Fruit fly (Drosophila melanogaster): Measurements from ENCODE around the gene Mayo.

The Mayo gene

dm6 chr3R:31059036-31059806, 49.8 kb downstream of the Mayo start (continued):
- TF ChIP-seq oc (tag; optimal IDR thresholded peaks at IDR 0.05) (peak; percentile 82), unpg (GFP tag; optimal IDR thresholded peaks at IDR 0.05) (peak; percentile 85), CG6683 (GFP tag; optimal IDR thresholded peaks at IDR 0.05) (peak; percentile 47), CG12744 (GFP tag; optimal IDR thresholded peaks at IDR 0.05) (no peak), dpn (GFP tag; optimal IDR thresholded peaks at IDR 0.05) (peak in 1 of 2 experiments; percentile 73), CG12236 (GFP tag; optimal IDR thresholded peaks at IDR 0.05) (peak; percentile 18), CG13296 (GFP tag; optimal IDR thresholded peaks at IDR 0.05) (peak; percentile 60), CG14050 (GFP tag; IDR thresholded peaks at IDR 0.05) (peak; percentile 55; the same call in 2 of the 3 replicates), usp (GFP tag; optimal IDR thresholded peaks at IDR 0.05) (no peak), CG3726 (GFP tag; IDR thresholded peaks at IDR 0.05) (peak; percentile 81), CG30431 (GFP tag; optimal IDR thresholded peaks at IDR 0.05) (peak; percentile 67), CG12942 (GFP tag; optimal IDR thresholded peaks at IDR 0.05) (peak; percentile 69), CG13123 (GFP tag; optimal IDR thresholded peaks at IDR 0.05) (peak; percentile 37), CG18764 (GFP tag; optimal IDR thresholded peaks at IDR 0.05) (peak; percentile 74), D (optimal IDR thresholded peaks at IDR 0.05) (no peak), D (GFP tag; optimal IDR thresholded peaks at IDR 0.05) (peak; percentile 84), CG17385 (GFP tag; optimal IDR thresholded peaks at IDR 0.05) (peak; percentile 70), Hr39 (optimal IDR thresholded peaks at IDR 0.05) (no peak), yki (optimal IDR thresholded peaks at IDR 0.05) (peak; percentile 30), insv (GFP tag; optimal IDR thresholded peaks at IDR 0.05) (no peak), knrl (GFP tag; IDR thresholded peaks at IDR 0.05; ENCODE audit: partially characterized antibody) (no peak), CG43689 (GFP tag; IDR thresholded peaks at IDR 0.05) (no peak), ems (GFP tag; optimal IDR thresholded peaks at IDR 0.05) (peak; percentile 8), Sox102F (GFP tag; optimal IDR thresholded peaks at IDR 0.05) (peak; percentile 92), Mad (GFP tag; optimal IDR thresholded peaks at IDR 0.05) (no peak), CG10366 (GFP tag; IDR thresholded peaks at IDR 0.05) (peak; percentile 81), Hmr (GFP tag; optimal IDR thresholded peaks at IDR 0.05) (peak; percentile 81), da (GFP tag; optimal IDR thresholded peaks at IDR 0.05) (no peak), Myb (GFP tag; optimal IDR thresholded peaks at IDR 0.05) (no peak), pho (GFP tag; optimal IDR thresholded peaks at IDR 0.05) (no peak), CG33213 (GFP tag; optimal IDR thresholded peaks at IDR 0.05) (no peak), Hsf (GFP tag; optimal IDR thresholded peaks at IDR 0.05) (peak; percentile 40), CG31224 (GFP tag; IDR thresholded peaks at IDR 0.05) (peak; percentile 67; the same call in 1 of the 2 replicates), CG7357 (GFP tag; IDR thresholded peaks at IDR 0.05) (peak; percentile 61; the same call in 2 of the 3 replicates), CG10431 (GFP tag; optimal IDR thresholded peaks at IDR 0.05) (peak; percentile 54), Atf6 (GFP tag; IDR thresholded peaks at IDR 0.05) (peak; percentile 52; the same call in 1 of the 2 replicates), HLH3B (GFP tag; IDR thresholded peaks at IDR 0.05) (peak; percentile 78), repo (GFP tag; optimal IDR thresholded peaks at IDR 0.05) (no peak), br (optimal IDR thresholded peaks at IDR 0.05) (no peak), mld (GFP tag; IDR thresholded peaks at IDR 0.05; ENCODE audit: partially characterized antibody) (no peak), CG10267 (tag; optimal IDR thresholded peaks at IDR 0.05) (peak; percentile 81), Vsx1 (GFP tag; optimal IDR thresholded peaks at IDR 0.05) (peak; percentile 69), Ets65A (GFP tag) (no peak), CG11504 (tag; optimal IDR thresholded peaks at IDR 0.05) (peak; percentile 90), CG17568 (GFP tag; optimal IDR thresholded peaks at IDR 0.05) (peak; percentile 69), Dp (GFP tag; optimal IDR thresholded peaks at IDR 0.05) (no peak), lilli (GFP tag; optimal IDR thresholded peaks at IDR 0.05) (peak; percentile 62), CG4282 (GFP tag; optimal IDR thresholded peaks at IDR 0.05) (no peak), gsb (GFP tag; IDR thresholded peaks at IDR 0.05) (no peak), sug (tag; optimal IDR thresholded peaks at IDR 0.05) (peak; percentile 42), Fer2 (tag; optimal IDR thresholded peaks at IDR 0.05) (peak; percentile 54)

Measured in whole organism, embryonic.